Fruit fly (Drosophila melanogaster) whole organism, embryonic: Measurements from ENCODE around the gene CG31612.

Experiments used
- CG12236 ChIP-seq: fragments of 200-800 bp; sonication (Bioruptor generic); optimal IDR thresholded peaks from 2 replicates; lab custom pipeline; 2016; ENCODE audit warnings: missing biosample characterization, missing genetic modification characterization
- CG1233 ChIP-seq: fragments of 200-800 bp; sonication (Bioruptor generic); optimal IDR thresholded peaks from 4 replicates; lab custom pipeline; 2018; ENCODE audit warnings: missing biosample characterization, mild to moderate bottlenecking, missing genetic modification characterization
- CG13123 ChIP-seq: fragments of 200-800 bp; sonication (Bioruptor generic); optimal IDR thresholded peaks from 2 replicates; lab custom pipeline; 2016; ENCODE audit warnings: missing biosample characterization, missing genetic modification characterization
- CG2199 ChIP-seq: fragments of 200-800 bp; sonication (Bioruptor generic); IDR thresholded peaks from 3 replicates; pipeline ENCODE4 v1.3.6; 2022; ENCODE audit warnings: missing biosample characterization, missing genetic modification characterization
- CG9215 ChIP-seq: fragments of 200-800 bp; sonication (Bioruptor generic); IDR thresholded peaks from 2 replicates; pipeline ENCODE4 v1.3.6; 2022; ENCODE audit warnings: missing biosample characterization, missing genetic modification characterization
- CrebB ChIP-seq: fragments of 200-800 bp; sonication (Bioruptor generic); optimal IDR thresholded peaks from 3 replicates; lab custom pipeline; 2018; ENCODE audit warnings: missing biosample characterization, mild to moderate bottlenecking, missing genetic modification characterization
- crol ChIP-seq: fragments of 200-800 bp; sonication (Bioruptor generic); IDR thresholded peaks from 2 replicates; pipeline ENCODE4 v1.3.6; 2022; ENCODE audit warnings: missing biosample characterization, missing genetic modification characterization

- TF ChIP-seq crol (no peak), CG9215 (GFP tag; lab: Robert Waterston, UW) (no peak), CG13123 (GFP tag; lab: Kevin White, UChicago) (no peak), CG2199 (GFP tag; lab: Robert Waterston, UW) (no peak), CG1233 (no peak), CrebB (no peak), CG12236 (GFP tag; lab: Kevin White, UChicago) (no peak)
These were observed 11.1 kb upstream of the CG31612 start for dm6 chr2L:21806359-21806758.
